Fruit fly (Drosophila melanogaster) whole organism, embryonic: Measurements from ENCODE around the gene Ser7.

Experiments
- Aef1 ChIP-seq: fragments of 200-800 bp; sonication (Bioruptor generic); IDR thresholded peaks from 3 replicates; pipeline ENCODE4 v1.3.6; 2022; ENCODE audit warnings: missing biosample characterization, missing genetic modification characterization
- CG11504 ChIP-seq: fragments of 200-800 bp; sonication (Bioruptor generic); optimal IDR thresholded peaks from 3 replicates; lab custom pipeline; 2019; ENCODE audit warnings: missing biosample characterization, mild to moderate bottlenecking, missing genetic modification characterization, moderate library complexity
- CG11560 ChIP-seq: fragments of 200-800 bp; sonication (Bioruptor generic); IDR thresholded peaks from 3 replicates; pipeline ENCODE4 v1.3.6; 2022; ENCODE audit warnings: missing biosample characterization, missing genetic modification characterization
- CG12155 ChIP-seq: fragments of 200-800 bp; sonication (Bioruptor generic); optimal IDR thresholded peaks from 3 replicates; lab custom pipeline; 2016; ENCODE audit warnings: missing biosample characterization, missing genetic modification characterization
- CG12744 ChIP-seq: fragments of 200-800 bp; sonication (Bioruptor generic); optimal IDR thresholded peaks from 2 replicates; lab custom pipeline; 2016; ENCODE audit warnings: missing biosample characterization, missing genetic modification characterization
- CG13123 ChIP-seq: fragments of 200-800 bp; sonication (Bioruptor generic); optimal IDR thresholded peaks from 2 replicates; lab custom pipeline; 2016; ENCODE audit warnings: missing biosample characterization, missing genetic modification characterization
- CG15479 ChIP-seq: fragments of 200-800 bp; sonication (Bioruptor generic); optimal IDR thresholded peaks from 3 replicates; lab custom pipeline; 2019; ENCODE audit warnings: missing biosample characterization, mild to moderate bottlenecking, missing genetic modification characterization, moderate library complexity
- CG15514 ChIP-seq: fragments of 200-800 bp; sonication (Bioruptor generic); optimal IDR thresholded peaks from 3 replicates; lab custom pipeline; 2017; ENCODE audit warnings: missing biosample characterization, missing genetic modification characterization, mild to moderate bottlenecking, moderate library complexity, missing genetic modification reagents
- CG16815 ChIP-seq: fragments of 200-800 bp; sonication (Bioruptor generic); optimal IDR thresholded peaks from 3 replicates; lab custom pipeline; 2017; ENCODE audit warnings: missing biosample characterization, mild to moderate bottlenecking, missing genetic modification characterization
- CG18011 ChIP-seq: fragments of 200-800 bp; sonication (Bioruptor generic); optimal IDR thresholded peaks from 2 replicates; lab custom pipeline; 2017; ENCODE audit warnings: missing biosample characterization, missing genetic modification characterization, mild to moderate bottlenecking, moderate library complexity, missing genotype
- CG18599 ChIP-seq: fragments of 200-800 bp; sonication (Bioruptor generic); optimal IDR thresholded peaks from 3 replicates; lab custom pipeline; 2017; ENCODE audit warnings: missing biosample characterization, missing genetic modification characterization, mild to moderate bottlenecking, moderate library complexity, missing genetic modification reagents
- CG18619 ChIP-seq: fragments of 200-800 bp; sonication (Bioruptor generic); optimal IDR thresholded peaks from 3 replicates; lab custom pipeline; 2017; ENCODE audit warnings: missing biosample characterization, mild to moderate bottlenecking, missing genetic modification characterization
- CG2678 ChIP-seq: fragments of 200-800 bp; sonication (Bioruptor generic); optimal IDR thresholded peaks from 3 replicates; lab custom pipeline; 2019; ENCODE audit warnings: missing biosample characterization, mild to moderate bottlenecking, missing genetic modification characterization, moderate library complexity
- CG33213 ChIP-seq: fragments of 200-800 bp; sonication (Bioruptor generic); optimal IDR thresholded peaks from 3 replicates; lab custom pipeline; 2016; ENCODE audit warnings: missing biosample characterization, missing genetic modification characterization
- CG3995 ChIP-seq: fragments of 200-800 bp; sonication (Bioruptor generic); optimal IDR thresholded peaks from 3 replicates; lab custom pipeline; 2016; ENCODE audit warnings: missing biosample characterization, missing genetic modification characterization
- CG4617 ChIP-seq: fragments of 200-800 bp; sonication (Bioruptor generic); optimal IDR thresholded peaks from 3 replicates; lab custom pipeline; 2016; ENCODE audit warnings: missing biosample characterization, missing genetic modification characterization, borderline replicate concordance
- CG5953 ChIP-seq: fragments of 200-800 bp; sonication (Bioruptor generic); IDR thresholded peaks from 2 replicates; pipeline ENCODE4 v1.3.6; 2022; ENCODE audit warnings: missing biosample characterization, missing genetic modification characterization
- CG7745 ChIP-seq: fragments of 200-800 bp; sonication (Bioruptor generic); optimal IDR thresholded peaks from 2 replicates; lab custom pipeline; 2018; ENCODE audit warnings: missing biosample characterization, mild to moderate bottlenecking, missing genetic modification characterization, moderate library complexity
- CG9437 ChIP-seq: fragments of 200-800 bp; sonication (Bioruptor generic); optimal IDR thresholded peaks from 2 replicates; lab custom pipeline; 2018; ENCODE audit warnings: missing biosample characterization, mild to moderate bottlenecking, missing genetic modification characterization
- Dll ChIP-seq: fragments of 200-800 bp; sonication (Bioruptor generic); IDR thresholded peaks from 4 replicates; pipeline ENCODE4 v1.3.6; 2022; ENCODE audit warnings: missing biosample characterization, missing genetic modification characterization; ENCODE audit not compliant: partially characterized antibody
- Dp ChIP-seq: fragments of 200-800 bp; sonication (Bioruptor generic); optimal IDR thresholded peaks from 2 replicates; lab custom pipeline; 2018; ENCODE audit warnings: missing biosample characterization, mild to moderate bottlenecking, missing genetic modification characterization, moderate library complexity
- Gug ChIP-seq: fragments of 200-800 bp; sonication (Bioruptor generic); IDR thresholded peaks from 4 replicates; pipeline ENCODE4 v1.3.6; 2022; ENCODE audit warnings: missing biosample characterization, missing genetic modification characterization
- HHEX ChIP-seq: fragments of 200-800 bp; sonication (Bioruptor generic); optimal IDR thresholded peaks from 3 replicates; lab custom pipeline; 2017; ENCODE audit warnings: missing biosample characterization, mild to moderate bottlenecking, missing genetic modification characterization, missing genetic modification reagents
- HLHmδ ChIP-seq: fragments of 200-800 bp; sonication (Bioruptor generic); optimal IDR thresholded peaks from 2 replicates; lab custom pipeline; 2018; ENCODE audit warnings: missing biosample characterization, mild to moderate bottlenecking, missing genetic modification characterization, moderate library complexity
- HmgZ ChIP-seq: fragments of 200-800 bp; sonication (Bioruptor generic); optimal IDR thresholded peaks from 2 replicates; lab custom pipeline; 2018; ENCODE audit warnings: missing biosample characterization, mild to moderate bottlenecking, missing genetic modification characterization
- Jarid2 ChIP-seq: fragments of 200-800 bp; sonication (Bioruptor generic); optimal IDR thresholded peaks from 3 replicates; lab custom pipeline; 2017; ENCODE audit warnings: mild to moderate bottlenecking, missing biosample characterization, missing genetic modification reagents, missing genetic modification characterization
- Myb ChIP-seq: fragments of 200-800 bp; sonication (Bioruptor generic); optimal IDR thresholded peaks from 2 replicates; lab custom pipeline; 2016; ENCODE audit warnings: missing biosample characterization, missing genetic modification characterization
- Nf-YA ChIP-seq: fragments of 200-800 bp; sonication (Bioruptor generic); IDR thresholded peaks from 2 replicates; pipeline ENCODE4 v1.3.6; 2022; ENCODE audit warnings: missing biosample characterization, missing genetic modification characterization
- Optix ChIP-seq: fragments of 200-800 bp; sonication (Bioruptor generic); IDR thresholded peaks from 3 replicates; pipeline ENCODE4 v1.3.6; 2022; ENCODE audit warnings: missing biosample characterization, missing genetic modification characterization
- dan ChIP-seq: fragments of 200-800 bp; sonication (Bioruptor generic); IDR thresholded peaks from 2 replicates; pipeline ENCODE4 v1.3.6; 2022; ENCODE audit warnings: missing biosample characterization, missing genetic modification characterization
- dati ChIP-seq: fragments of 200-800 bp; sonication (Bioruptor generic); IDR thresholded peaks from 2 replicates; pipeline ENCODE4 v1.3.6; 2022; ENCODE audit warnings: missing biosample characterization, missing genetic modification characterization
- disco-r ChIP-seq: fragments of 200-800 bp; sonication (Bioruptor generic); optimal IDR thresholded peaks from 2 replicates; lab custom pipeline; 2016; ENCODE audit warnings: missing biosample characterization, missing genetic modification characterization
- ewg ChIP-seq: fragments of 200-800 bp; sonication (Bioruptor generic); optimal IDR thresholded peaks from 3 replicates; lab custom pipeline; 2017; ENCODE audit warnings: mild to moderate bottlenecking, missing biosample characterization, missing genetic modification reagents, missing genetic modification characterization
- gfzf ChIP-seq: fragments of 200-800 bp; sonication (Bioruptor generic); optimal IDR thresholded peaks from 2 replicates; lab custom pipeline; 2016; ENCODE audit warnings: missing biosample characterization, mild to moderate bottlenecking, missing genetic modification characterization, moderate library complexity
- gro ChIP-seq: fragments of 200-800 bp; sonication (Bioruptor generic); optimal IDR thresholded peaks from 2 replicates; lab custom pipeline; 2016; ENCODE audit warnings: missing biosample characterization, missing genetic modification characterization
- gsb-n ChIP-seq: fragments of 200-800 bp; sonication (Bioruptor generic); optimal IDR thresholded peaks from 3 replicates; lab custom pipeline; 2018; ENCODE audit warnings: missing biosample characterization, mild to moderate bottlenecking, missing genetic modification characterization
- mam ChIP-seq: fragments of 200-800 bp; sonication (Bioruptor generic); optimal IDR thresholded peaks from 3 replicates; lab custom pipeline; 2016; ENCODE audit warnings: missing biosample characterization, missing genetic modification characterization
- otp ChIP-seq: fragments of 200-800 bp; sonication (Bioruptor generic); IDR thresholded peaks from 3 replicates; pipeline ENCODE4, ENCODE4 v1.3.6; 2022; ENCODE audit warnings: missing biosample characterization, missing genetic modification characterization
- pb ChIP-seq: fragments of 200-800 bp; sonication (Bioruptor generic); optimal IDR thresholded peaks from 3 replicates; lab custom pipeline; 2016; ENCODE audit warnings: missing biosample characterization, missing genetic modification characterization
- psq ChIP-seq: fragments of 200-800 bp; sonication (Bioruptor generic); optimal IDR thresholded peaks from 2 replicates; lab custom pipeline; 2017; ENCODE audit warnings: missing biosample characterization, missing genetic modification characterization
- pum ChIP-seq: fragments of 200-800 bp; sonication (Bioruptor generic); optimal IDR thresholded peaks from 2 replicates; lab custom pipeline; 2016; ENCODE audit warnings: missing biosample characterization, missing genetic modification characterization
- row ChIP-seq: fragments of 200-800 bp; sonication (Bioruptor generic); IDR thresholded peaks from 3 replicates; pipeline ENCODE4 v1.3.6; 2022; ENCODE audit warnings: missing biosample characterization, missing genetic modification characterization
- sens ChIP-seq: fragments of 200-800 bp; sonication (Bioruptor generic); peaks from one replicate; lab custom pipeline; 2016; ENCODE audit warnings: missing biosample characterization, missing genetic modification characterization
- sug ChIP-seq: fragments of 200-800 bp; optimal IDR thresholded peaks from 2 replicates; lab custom pipeline; 2019; ENCODE audit warnings: missing biosample characterization, mild to moderate bottlenecking, missing genetic modification characterization, moderate library complexity
- tll ChIP-seq, 2 experiments: fragments of 200-800 bp in 1 of 2; fragments of >200 bp in 1 of 2; sonication (Bioruptor generic) in 1 of 2; optimal IDR thresholded peaks; 2 replicates each; lab custom pipeline; 2017 to 2019; ENCODE audit warnings: missing biosample characterization in 2 of 2, missing genetic modification characterization in 2 of 2, mild to moderate bottlenecking in 1 of 2, moderate library complexity in 1 of 2
- trem ChIP-seq: fragments of 200-800 bp; optimal IDR thresholded peaks from 3 replicates; lab custom pipeline; 2019; ENCODE audit warnings: missing biosample characterization, mild to moderate bottlenecking, missing genetic modification characterization, moderate library complexity
- trh ChIP-seq: fragments of 200-800 bp; sonication (Bioruptor generic); optimal IDR thresholded peaks from 2 replicates; lab custom pipeline; 2016; ENCODE audit warnings: missing biosample characterization, missing genetic modification characterization
- vnd ChIP-seq: fragments of 200-800 bp; sonication (Bioruptor generic); IDR thresholded peaks from 3 replicates; pipeline ENCODE4 v1.3.6; 2022; ENCODE audit warnings: missing biosample characterization, missing genetic modification characterization; ENCODE audit not compliant: partially characterized antibody

Ser7 gene

DNA sequence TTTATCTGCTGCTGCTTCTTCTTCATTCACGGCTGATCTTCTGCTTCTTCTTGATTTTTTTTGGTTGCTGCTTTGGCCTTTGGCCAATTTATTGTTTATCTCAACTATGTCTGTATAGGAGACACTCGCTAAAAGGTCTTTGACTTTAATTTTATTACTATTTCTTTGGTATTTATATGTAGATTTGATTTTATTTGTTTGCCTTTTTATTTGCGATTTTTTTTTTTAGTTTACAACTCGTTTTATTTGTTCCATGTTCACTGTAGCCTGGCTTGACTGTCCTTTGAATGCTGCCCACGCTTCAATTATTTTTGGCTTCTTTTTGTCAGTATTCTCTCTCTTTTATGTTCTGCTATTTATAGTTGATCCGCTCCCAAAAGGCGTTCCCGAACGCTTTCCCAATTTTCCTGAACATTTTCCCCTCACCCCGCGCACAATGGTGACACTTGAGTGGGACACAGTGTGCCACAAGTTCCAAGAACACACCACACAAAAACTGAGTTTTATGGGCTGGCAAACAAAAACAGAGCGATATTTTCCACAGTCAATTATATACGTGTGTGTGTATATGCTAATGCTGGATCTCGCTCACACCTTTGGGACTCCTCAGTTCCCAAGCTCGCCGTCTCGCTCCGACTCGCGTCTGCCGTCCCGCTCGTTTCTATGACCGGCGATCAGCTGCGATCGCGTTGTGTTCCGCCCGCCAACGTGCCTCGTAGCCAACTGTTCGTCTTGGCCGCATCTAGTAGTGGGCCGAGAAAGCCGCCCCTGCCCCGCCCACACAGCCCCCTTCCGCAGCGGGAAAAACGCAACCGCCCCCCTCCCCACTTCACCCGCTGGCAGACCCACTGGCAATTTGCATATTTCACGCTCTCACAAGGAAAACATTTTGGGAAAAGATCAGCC lies 11.2 kb downstream of the Ser7 start, which contains the start of gene CG15247 (continued):
- TF ChIP-seq CG12155 (GFP tag; lab: Kevin White, UChicago) (peak; percentile 67), Gug (peak; percentile 71), CG11504 (tag; lab: Kevin White, UChicago) (peak; percentile 79), CG18599 (GFP tag; lab: Kevin White, UChicago) (peak; percentile 58), sug (peak; percentile 40), pb (no peak), gro (GFP tag; lab: Kevin White, UChicago) (peak; percentile 26), trh (GFP tag; lab: Kevin White, UChicago) (peak; percentile 43), CG7745 (tag; lab: Kevin White, UChicago) (no peak), Nf-YA (GFP tag; lab: Robert Waterston, UW) (peak; percentile 56; the same call in 1 of the 2 replicates), CG13123 (GFP tag; lab: Kevin White, UChicago) (no peak), gfzf (GFP tag; lab: Kevin White, UChicago) (no peak), CG12744 (GFP tag; lab: Kevin White, UChicago) (peak; percentile 40), Aef1 (GFP tag; lab: Robert Waterston, UW) (peak; percentile 80), CG5953 (peak; percentile 73), CG33213 (GFP tag; lab: Kevin White, UChicago) (peak; percentile 50), ewg (GFP tag; lab: Kevin White, UChicago) (peak; percentile 49), pum (peak; percentile 80), gsb-n (tag; lab: Kevin White, UChicago) (peak; percentile 64), HLHmδ (GFP tag; lab: Kevin White, UChicago) (no peak), CG3995 (peak; percentile 28), CG2678 (peak; percentile 85), trem (tag; lab: Kevin White, UChicago) (peak; percentile 3), Dp (no peak), CG18619 (GFP tag; lab: Kevin White, UChicago) (peak; percentile 37), HmgZ (tag; lab: Kevin White, UChicago) (peak; percentile 49), HHEX (peak; percentile 30), CG15514 (peak; percentile 3), row (GFP tag; lab: Robert Waterston, UW) (peak; percentile 88), CG4617 (GFP tag; lab: Kevin White, UChicago) (peak; percentile 13), CG9437 (peak; percentile 41), CG15479 (GFP tag; lab: Kevin White, UChicago) (no peak), tll (GFP tag; optimal IDR thresholded peaks at IDR 0.05; lab: Kevin White, UChicago) (no peak), dan (GFP tag; lab: Robert Waterston, UW) (no peak), psq (no peak), Optix (GFP tag; lab: Robert Waterston, UW) (peak; percentile 52; the same call in 1 of the 3 replicates), mam (GFP tag; lab: Kevin White, UChicago) (peak; percentile 80), CG16815 (GFP tag; lab: Kevin White, UChicago) (peak; percentile 59), otp (GFP tag; lab: Robert Waterston, UW) (peak; percentile 77), Dll (GFP tag; lab: Robert Waterston, UW) (no peak), Myb (GFP tag; lab: Kevin White, UChicago) (peak; percentile 52), disco-r (GFP tag; lab: Kevin White, UChicago) (no peak), CG11560 (tag; lab: Robert Waterston, UW) (peak; percentile 65; the same call in 2 of the 3 replicates), CG18011 (GFP tag; lab: Kevin White, UChicago) (peak; percentile 5), vnd (GFP tag; lab: Robert Waterston, UW) (no peak), Jarid2 (GFP tag; lab: Kevin White, UChicago) (no peak), dati (GFP tag; lab: Robert Waterston, UW) (no peak), sens (GFP tag; lab: Kevin White, UChicago) (peak; percentile 95)
